Worm (Caenorhabditis elegans) whole organism, mixed stage, embryonic: ENCODE results near the gene ZK177.12.

ENCODE experiments used
- cnd-1 ChIP-seq: fragments of 200-800 bp; sonication (Bioruptor generic); optimal IDR thresholded peaks from 2 replicates; lab custom pipeline; 2018; ENCODE audit warnings: mild to moderate bottlenecking, missing genetic modification characterization, missing compliant biosample characterization
- nhr-237 ChIP-seq: fragments of 150-350 bp; optimal IDR thresholded peaks from 2 replicates; lab custom pipeline; 2014; ENCODE audit warnings: missing biosample characterization, missing genetic modification characterization
- nhr-76 ChIP-seq: sonication (generic microtip); optimal IDR thresholded peaks from 2 replicates; lab custom pipeline; 2017; ENCODE audit warnings: missing biosample characterization, missing genetic modification characterization
- pha-4 ChIP-seq: fragments of 150-350 bp; optimal IDR thresholded peaks from 2 replicates; lab custom pipeline; 2018; ENCODE audit warnings: missing biosample characterization, missing genetic modification reagents, missing genetic modification characterization
- snpc-4 ChIP-seq: fragments of 150-350 bp; optimal IDR thresholded peaks from 2 replicates; lab custom pipeline; 2014; ENCODE audit warnings: missing biosample characterization, missing genetic modification characterization
- unc-62 ChIP-seq: fragments of 150-350 bp; optimal IDR thresholded peaks from 2 replicates; lab custom pipeline; 2014; ENCODE audit warnings: missing biosample characterization, missing genetic modification reagents, missing genetic modification characterization

DNA sequence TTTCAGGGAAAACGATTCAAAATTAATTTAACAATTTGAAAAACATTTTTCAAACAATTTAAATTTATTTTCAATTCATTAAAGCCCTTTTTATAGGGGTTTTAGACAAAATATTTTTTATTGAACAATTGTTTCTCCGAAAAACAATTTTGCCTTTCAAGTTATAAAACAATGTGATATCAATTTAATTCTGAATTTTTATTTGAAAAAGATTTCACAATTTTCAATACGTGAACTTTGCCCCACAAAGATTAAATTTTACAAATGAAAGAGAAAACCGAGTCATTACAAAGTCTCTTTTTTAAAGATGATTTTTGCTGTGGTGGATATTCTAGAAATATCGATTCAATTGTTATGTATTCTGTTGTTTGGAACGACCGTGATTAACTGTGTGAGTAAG, 2.6 kb upstream of the ZK177.12 start, which contains the start of gene ZK177.2:
- TF ChIP-seq pha-4 (tag; lab: Kevin White, UChicago) (no peak), snpc-4 (tag; lab: Kevin White, UChicago) (no peak), unc-62 (GFP tag; lab: Kevin White, UChicago) (no peak), nhr-76 (no peak), nhr-237 (tag; lab: Kevin White, UChicago) (no peak), cnd-1 (no peak)
